Fruit fly (Drosophila melanogaster) whole organism, embryonic: ENCODE measurements around the gene CG14195.

Source experiments
- Asciz ChIP-seq: fragments of 200-800 bp; sonication (Bioruptor generic); optimal IDR thresholded peaks from 2 replicates; lab custom pipeline; 2017; ENCODE audit warnings: missing biosample characterization, mild to moderate bottlenecking, missing genetic modification characterization, missing genetic modification reagents
- CG11085 ChIP-seq: fragments of 200-800 bp; sonication (Bioruptor generic); IDR thresholded peaks from 2 replicates; pipeline ENCODE4 v1.3.6; 2022; ENCODE audit warnings: missing biosample characterization, missing genetic modification characterization
- CG11456 ChIP-seq: fragments of 200-800 bp; sonication (Bioruptor generic); IDR thresholded peaks from 3 replicates; pipeline ENCODE4 v1.3.6; 2022; ENCODE audit warnings: missing biosample characterization, missing genetic modification characterization
- CG12155 ChIP-seq: fragments of 200-800 bp; sonication (Bioruptor generic); optimal IDR thresholded peaks from 3 replicates; lab custom pipeline; 2016; ENCODE audit warnings: missing biosample characterization, missing genetic modification characterization
- CG12236 ChIP-seq: fragments of 200-800 bp; sonication (Bioruptor generic); optimal IDR thresholded peaks from 2 replicates; lab custom pipeline; 2016; ENCODE audit warnings: missing biosample characterization, missing genetic modification characterization
- CG12659 ChIP-seq: fragments of 200-800 bp; sonication (Bioruptor generic); optimal IDR thresholded peaks from 3 replicates; lab custom pipeline; 2017; ENCODE audit warnings: mild to moderate bottlenecking, missing biosample characterization, missing genetic modification reagents, missing genetic modification characterization
- CG14014 ChIP-seq: fragments of 200-800 bp; sonication (Bioruptor generic); IDR thresholded peaks from 2 replicates; pipeline ENCODE4 v1.3.6; 2022; ENCODE audit warnings: missing biosample characterization, missing genetic modification characterization
- CG15601 ChIP-seq: fragments of 200-800 bp; sonication (Bioruptor generic); optimal IDR thresholded peaks from 3 replicates; lab custom pipeline; 2019; ENCODE audit warnings: missing biosample characterization, mild to moderate bottlenecking, missing genetic modification characterization, moderate library complexity
- CG17361 ChIP-seq: fragments of 200-800 bp; sonication (Bioruptor generic); IDR thresholded peaks from 3 replicates; pipeline ENCODE4 v1.3.6; 2022; ENCODE audit warnings: missing biosample characterization, missing genetic modification characterization
- CG2875 ChIP-seq: fragments of 200-800 bp; sonication (Bioruptor generic); optimal IDR thresholded peaks from 2 replicates; lab custom pipeline; 2017; ENCODE audit warnings: missing biosample characterization, mild to moderate bottlenecking, missing genetic modification characterization, missing genetic modification reagents
- CG30403 ChIP-seq: fragments of 200-800 bp; sonication (Bioruptor generic); optimal IDR thresholded peaks from 3 replicates; lab custom pipeline; 2016; ENCODE audit warnings: missing biosample characterization, missing genetic modification characterization
- CG30431 ChIP-seq: fragments of 200-800 bp; sonication (Bioruptor generic); optimal IDR thresholded peaks from 2 replicates; lab custom pipeline; 2017; ENCODE audit warnings: missing biosample characterization, missing genetic modification characterization
- CG33213 ChIP-seq: fragments of 200-800 bp; sonication (Bioruptor generic); optimal IDR thresholded peaks from 3 replicates; lab custom pipeline; 2016; ENCODE audit warnings: missing biosample characterization, missing genetic modification characterization
- CG7928 ChIP-seq: fragments of 200-800 bp; sonication (Bioruptor generic); optimal IDR thresholded peaks from 2 replicates; lab custom pipeline; 2017; ENCODE audit warnings: missing biosample characterization, mild to moderate bottlenecking, missing genetic modification characterization
- CG8089 ChIP-seq: fragments of 200-800 bp; sonication (Bioruptor generic); optimal IDR thresholded peaks from 3 replicates; lab custom pipeline; 2016; ENCODE audit warnings: missing biosample characterization, missing genetic modification characterization
- CG8281 ChIP-seq: fragments of 200-800 bp; sonication (Bioruptor generic); optimal IDR thresholded peaks from 2 replicates; lab custom pipeline; 2018; ENCODE audit warnings: missing biosample characterization, mild to moderate bottlenecking, missing genetic modification characterization, moderate library complexity
- Gsc ChIP-seq: fragments of 200-800 bp; sonication (Bioruptor generic); IDR thresholded peaks from 2 replicates; pipeline ENCODE4 v1.3.6; 2022; ENCODE audit warnings: missing biosample characterization, missing genetic modification characterization
- H15 ChIP-seq: fragments of 200-800 bp; sonication (Bioruptor generic); IDR thresholded peaks from 3 replicates; pipeline ENCODE4 v1.3.6; 2022; ENCODE audit warnings: missing biosample characterization, missing genetic modification characterization
- HHEX ChIP-seq: fragments of 200-800 bp; sonication (Bioruptor generic); optimal IDR thresholded peaks from 3 replicates; lab custom pipeline; 2017; ENCODE audit warnings: missing biosample characterization, mild to moderate bottlenecking, missing genetic modification characterization, missing genetic modification reagents
- HLH3B ChIP-seq: fragments of 200-800 bp; sonication (Bioruptor generic); IDR thresholded peaks from 2 replicates; pipeline ENCODE4 v1.3.6; 2022; ENCODE audit warnings: missing biosample characterization, missing genetic modification characterization
- Hey ChIP-seq: fragments of 200-800 bp; sonication (Bioruptor generic); optimal IDR thresholded peaks from 3 replicates; lab custom pipeline; 2018; ENCODE audit warnings: missing biosample characterization, mild to moderate bottlenecking, missing genetic modification characterization
- Hr3 ChIP-seq: fragments of 200-800 bp; sonication (Bioruptor generic); optimal IDR thresholded peaks from 3 replicates; lab custom pipeline; 2016; ENCODE audit warnings: missing biosample characterization, missing genetic modification characterization
- MTF-1 ChIP-seq: fragments of 200-800 bp; sonication (Bioruptor generic); optimal IDR thresholded peaks from 2 replicates; lab custom pipeline; 2018; ENCODE audit warnings: missing biosample characterization, mild to moderate bottlenecking, missing genetic modification characterization, borderline replicate concordance
- Mad ChIP-seq: fragments of 200-800 bp; sonication (Bioruptor generic); optimal IDR thresholded peaks from 2 replicates; lab custom pipeline; 2016; ENCODE audit warnings: missing biosample characterization, missing genetic modification characterization
- Mrtf ChIP-seq: fragments of 200-800 bp; sonication (Bioruptor generic); IDR thresholded peaks from 3 replicates; pipeline ENCODE4 v1.3.6; 2022; ENCODE audit warnings: missing biosample characterization, missing genetic modification characterization
- NC2β ChIP-seq: fragments of 200-800 bp; sonication (Bioruptor generic); optimal IDR thresholded peaks from 2 replicates; lab custom pipeline; 2016; ENCODE audit warnings: missing biosample characterization, missing genetic modification characterization
- Neu2 ChIP-seq: fragments of 200-800 bp; sonication (Bioruptor generic); optimal IDR thresholded peaks from 3 replicates; lab custom pipeline; 2016; ENCODE audit warnings: missing biosample characterization, missing genetic modification characterization, borderline replicate concordance
- Nf-YA ChIP-seq: fragments of 200-800 bp; sonication (Bioruptor generic); IDR thresholded peaks from 2 replicates; pipeline ENCODE4 v1.3.6; 2022; ENCODE audit warnings: missing biosample characterization, missing genetic modification characterization
- Optix ChIP-seq: fragments of 200-800 bp; sonication (Bioruptor generic); IDR thresholded peaks from 3 replicates; pipeline ENCODE4 v1.3.6; 2022; ENCODE audit warnings: missing biosample characterization, missing genetic modification characterization
- ac ChIP-seq: fragments of 200-800 bp; sonication (Bioruptor generic); optimal IDR thresholded peaks from 3 replicates; lab custom pipeline; 2017; ENCODE audit warnings: missing biosample characterization, mild to moderate bottlenecking, missing genetic modification characterization
- ase ChIP-seq: fragments of 200-800 bp; sonication (Bioruptor generic); IDR thresholded peaks from 3 replicates; pipeline ENCODE4 v1.3.6; 2022; ENCODE audit warnings: missing biosample characterization, missing genetic modification characterization
- ato ChIP-seq: fragments of 200-800 bp; sonication (Bioruptor generic); IDR thresholded peaks from 2 replicates; pipeline ENCODE4 v1.3.6; 2022; ENCODE audit warnings: missing biosample characterization, missing genetic modification characterization; ENCODE audit not compliant: partially characterized antibody
- cato ChIP-seq: fragments of 200-800 bp; sonication (Bioruptor generic); optimal IDR thresholded peaks from 2 replicates; lab custom pipeline; 2016; ENCODE audit warnings: missing biosample characterization, missing genetic modification characterization, borderline replicate concordance
- caup ChIP-seq: fragments of 200-800 bp; sonication (Bioruptor generic); optimal IDR thresholded peaks from 3 replicates; lab custom pipeline; 2017; ENCODE audit warnings: missing biosample characterization, mild to moderate bottlenecking, missing genetic modification characterization, moderate library complexity; ENCODE audit not compliant: severe bottlenecking
- chif ChIP-seq, 2 experiments: fragments of 200-800 bp; sonication (Bioruptor generic); optimal IDR thresholded peaks; 3 replicates each; lab custom pipeline; 2016; ENCODE audit warnings: missing biosample characterization in 2 of 2, missing genetic modification characterization in 2 of 2
- chn ChIP-seq: fragments of 200-800 bp; sonication (Bioruptor generic); optimal IDR thresholded peaks from 2 replicates; lab custom pipeline; 2016; ENCODE audit warnings: missing biosample characterization, missing genetic modification characterization
- lmd ChIP-seq: fragments of 200-800 bp; sonication (Bioruptor generic); IDR thresholded peaks from 2 replicates; pipeline ENCODE4 v1.3.6; 2022; ENCODE audit warnings: missing biosample characterization, missing genetic modification characterization
- luna ChIP-seq: fragments of 200-800 bp; sonication (Bioruptor generic); optimal IDR thresholded peaks from 2 replicates; lab custom pipeline; 2016; ENCODE audit warnings: missing biosample characterization, missing genetic modification characterization
- maf-S ChIP-seq: fragments of 200-800 bp; sonication (Bioruptor generic); optimal IDR thresholded peaks from 2 replicates; lab custom pipeline; 2016; ENCODE audit warnings: missing biosample characterization, missing genetic modification characterization
- nerfin-2 ChIP-seq: fragments of 200-800 bp; sonication (Bioruptor generic); IDR thresholded peaks from 2 replicates; pipeline ENCODE4 v1.3.6; 2022; ENCODE audit warnings: missing biosample characterization, missing genetic modification characterization; ENCODE audit not compliant: partially characterized antibody
- oc ChIP-seq: fragments of 200-800 bp; sonication (Bioruptor generic); optimal IDR thresholded peaks from 2 replicates; lab custom pipeline; 2018; ENCODE audit warnings: missing biosample characterization, mild to moderate bottlenecking, missing genetic modification characterization, moderate library complexity
- psq ChIP-seq: fragments of 200-800 bp; sonication (Bioruptor generic); optimal IDR thresholded peaks from 2 replicates; lab custom pipeline; 2017; ENCODE audit warnings: missing biosample characterization, missing genetic modification characterization
- row ChIP-seq: fragments of 200-800 bp; sonication (Bioruptor generic); IDR thresholded peaks from 3 replicates; pipeline ENCODE4 v1.3.6; 2022; ENCODE audit warnings: missing biosample characterization, missing genetic modification characterization
- scrt ChIP-seq: fragments of 200-800 bp; sonication (Bioruptor generic); optimal IDR thresholded peaks from 2 replicates; lab custom pipeline; 2018; ENCODE audit warnings: missing biosample characterization, mild to moderate bottlenecking, missing genetic modification characterization, moderate library complexity
- sd ChIP-seq: fragments of 200-800 bp; sonication (Bioruptor generic); optimal IDR thresholded peaks from 3 replicates; lab custom pipeline; 2018; ENCODE audit warnings: missing biosample characterization, mild to moderate bottlenecking, missing genetic modification characterization, moderate library complexity
- seq ChIP-seq: fragments of 200-800 bp; sonication (Bioruptor generic); IDR thresholded peaks from 2 replicates; pipeline ENCODE4 v1.3.6; 2022; ENCODE audit warnings: missing biosample characterization, missing genetic modification characterization
- sim ChIP-seq: fragments of 200-800 bp; sonication (Bioruptor generic); IDR thresholded peaks from 2 replicates; pipeline ENCODE4 v1.3.6; 2022; ENCODE audit warnings: missing biosample characterization, missing genetic modification characterization
- trh ChIP-seq: fragments of 200-800 bp; sonication (Bioruptor generic); optimal IDR thresholded peaks from 2 replicates; lab custom pipeline; 2016; ENCODE audit warnings: missing biosample characterization, missing genetic modification characterization
- unpg ChIP-seq: fragments of 200-800 bp; sonication (Bioruptor generic); optimal IDR thresholded peaks from 3 replicates; lab custom pipeline; 2018; ENCODE audit warnings: missing biosample characterization, mild to moderate bottlenecking, missing genetic modification characterization, moderate library complexity
- vfl ChIP-seq: fragments of 200-800 bp; sonication (Bioruptor generic); optimal IDR thresholded peaks from 2 replicates; lab custom pipeline; 2016; ENCODE audit warnings: missing biosample characterization, missing genetic modification characterization
- z ChIP-seq: fragments of 200-800 bp; sonication (Bioruptor generic); IDR thresholded peaks from 3 replicates; pipeline ENCODE4 v1.3.6; 2022; ENCODE audit warnings: missing biosample characterization, missing genetic modification characterization
- zf30C ChIP-seq: fragments of 200-800 bp; sonication (Bioruptor generic); optimal IDR thresholded peaks from 3 replicates; lab custom pipeline; 2018; ENCODE audit warnings: missing biosample characterization, mild to moderate bottlenecking, missing genetic modification characterization

Gene CG14195

dm6 chrX:19208014-19208413, 3.9 kb downstream of the CG14195 start, which contains the start of gene Ulp1 (continued):
- TF ChIP-seq CG12659 (GFP tag; lab: Kevin White, UChicago) (peak; percentile 69), z (GFP tag; lab: Robert Waterston, UW) (no peak), CG11085 (GFP tag; lab: Robert Waterston, UW) (no peak), CG7928 (no peak), CG12155 (peak; percentile 3), oc (tag; lab: Kevin White, UChicago) (no peak), Mad (GFP tag; lab: Kevin White, UChicago) (peak; percentile 21), ato (GFP tag; lab: Robert Waterston, UW) (0 out of 2 replicates have a peak, but pooled peaks have one; percentile 38), CG30431 (no peak), CG17361 (GFP tag; lab: Robert Waterston, UW) (peak; percentile 17; the same call in 1 of the 3 replicates), ac (GFP tag; lab: Kevin White, UChicago) (no peak), unpg (GFP tag; lab: Kevin White, UChicago) (no peak), Hr3 (peak; percentile 31), sd (tag; lab: Kevin White, UChicago) (peak; percentile 45), NC2β (GFP tag; lab: Kevin White, UChicago) (peak; percentile 2), CG33213 (GFP tag; lab: Kevin White, UChicago) (peak; percentile 74), ase (GFP tag; lab: Robert Waterston, UW) (no peak), CG11456 (0 out of 3 replicates have a peak, but pooled peaks have one; percentile 59), Neu2 (GFP tag; lab: Kevin White, UChicago) (peak; percentile 55), CG8089 (no peak), lmd (GFP tag; lab: Robert Waterston, UW) (no peak), row (GFP tag; lab: Robert Waterston, UW) (peak; percentile 59; the same call in 2 of the 3 replicates), H15 (no peak), Hey (tag; lab: Kevin White, UChicago) (no peak), scrt (no peak), psq (GFP tag; lab: Kevin White, UChicago) (no peak), CG2875 (GFP tag; lab: Kevin White, UChicago) (no peak), trh (GFP tag; lab: Kevin White, UChicago) (no peak), MTF-1 (GFP tag; lab: Kevin White, UChicago) (no peak), Optix (GFP tag; lab: Robert Waterston, UW) (no peak), Nf-YA (GFP tag; lab: Robert Waterston, UW) (no peak), Asciz (GFP tag; lab: Kevin White, UChicago) (no peak), CG30403 (GFP tag; lab: Kevin White, UChicago) (no peak), Mrtf (no peak), luna (peak; percentile 10), chif (GFP tag; optimal IDR thresholded peaks at IDR 0.05; lab: Kevin White, UChicago) (peak in 1 of 2 experiments; percentile 48), HHEX (GFP tag; lab: Kevin White, UChicago) (no peak), chn (GFP tag; lab: Kevin White, UChicago) (no peak), Gsc (no peak), caup (GFP tag; lab: Kevin White, UChicago) (no peak), seq (GFP tag; lab: Robert Waterston, UW) (no peak), CG8281 (no peak), nerfin-2 (GFP tag; lab: Robert Waterston, UW) (no peak), cato (GFP tag; lab: Kevin White, UChicago) (no peak), maf-S (no peak), HLH3B (no peak), CG14014 (GFP tag; lab: Robert Waterston, UW) (no peak), sim (GFP tag; lab: Robert Waterston, UW) (no peak), vfl (GFP tag; lab: Kevin White, UChicago) (no peak), zf30C (no peak), CG12236 (GFP tag; lab: Kevin White, UChicago) (no peak), CG15601 (tag; lab: Kevin White, UChicago) (no peak)
